Worm (Caenorhabditis elegans): ENCODE data around the gene mkk-4.

Gene mkk-4

ce11 chrX:10079230-10079629 lies 51.6 kb downstream of the mkk-4 start:
- no peak for TF ChIP-seq hlh-26 (GFP tag; conservative IDR thresholded peaks at IDR 0.05)
- peak; percentile 55 for TF ChIP-seq zfh-2 (GFP tag; conservative IDR thresholded peaks at IDR 0.05)
- TF ChIP-seq lag-1 (GFP tag; IDR thresholded peaks at IDR 0.05): no peak
- no peak for TF ChIP-seq sea-2 (GFP tag; IDR thresholded peaks at IDR 0.05)
- no peak for TF ChIP-seq F37B4.10 (GFP tag; IDR thresholded peaks at IDR 0.05)

All from whole organism, young adult.